Fruit fly (Drosophila melanogaster): ENCODE results near the gene gnu.
A peak's percentile ranks its signal among the peaks of the same experiment; 100 is the strongest.

The gnu gene

dm6 chr3L:14784949-14785408, 18.2 kb downstream of the gnu start (continued):
- peak; percentile 90 for TF ChIP-seq crc (GFP tag; optimal IDR thresholded peaks at IDR 0.05)
- TF ChIP-seq CG6791 (GFP tag; IDR thresholded peaks at IDR 0.05; ENCODE audit: partially characterized antibody): no peak
- peak; percentile 89 for TF ChIP-seq CG32772 (GFP tag; IDR thresholded peaks at IDR 0.05)
- no peak for TF ChIP-seq Hr39 (optimal IDR thresholded peaks at IDR 0.05)
- TF ChIP-seq sim (GFP tag; IDR thresholded peaks at IDR 0.05): peak; percentile 54; the same call in 1 of the 2 replicates
- no peak for TF ChIP-seq Dll (GFP tag; IDR thresholded peaks at IDR 0.05; ENCODE audit: partially characterized antibody)
- TF ChIP-seq CG7987 (GFP tag; optimal IDR thresholded peaks at IDR 0.05): peak; percentile 88
- peak; percentile 91 for TF ChIP-seq NC2α (GFP tag; optimal IDR thresholded peaks at IDR 0.05)
- TF ChIP-seq cato (GFP tag; optimal IDR thresholded peaks at IDR 0.05; ENCODE audit: borderline replicate concordance): peak; percentile 94
- peak; percentile 78 for TF ChIP-seq ssp (GFP tag; IDR thresholded peaks at IDR 0.05)
- no peak for TF ChIP-seq CG16813 (GFP tag; IDR thresholded peaks at IDR 0.05; ENCODE audit: partially characterized antibody)
- TF ChIP-seq CG12659 (GFP tag; optimal IDR thresholded peaks at IDR 0.05): peak; percentile 99
- peak; percentile 99 for TF ChIP-seq Med (GFP tag)
- TF ChIP-seq Dfd (GFP tag; optimal IDR thresholded peaks at IDR 0.05): no peak
- TF ChIP-seq maf-S (GFP tag; optimal IDR thresholded peaks at IDR 0.05): peak; percentile 89
- TF ChIP-seq CG1603 (tag; optimal IDR thresholded peaks at IDR 0.05): peak; percentile 85
- TF ChIP-seq CG42726 (GFP tag; IDR thresholded peaks at IDR 0.05; ENCODE audit: partially characterized antibody): no peak
- TF ChIP-seq aop (GFP tag; IDR thresholded peaks at IDR 0.05): peak; percentile 59; the same call in 1 of the 2 replicates
- TF ChIP-seq Chrac-16 (GFP tag; optimal IDR thresholded peaks at IDR 0.05): peak; percentile 96
- TF ChIP-seq CG31441 (GFP tag; IDR thresholded peaks at IDR 0.05): peak; percentile 99
- peak; percentile 93 for TF ChIP-seq CG12942 (GFP tag; optimal IDR thresholded peaks at IDR 0.05)
- peak; percentile 93 for TF ChIP-seq CG4854 (GFP tag; optimal IDR thresholded peaks at IDR 0.05)
- peak; percentile 92 for TF ChIP-seq CG8359 (GFP tag; optimal IDR thresholded peaks at IDR 0.05; ENCODE audit: borderline replicate concordance)
- peak; percentile 81 for TF ChIP-seq CG11560 (tag; IDR thresholded peaks at IDR 0.05)
- peak; percentile 91 for TF ChIP-seq CG3407 (GFP tag; optimal IDR thresholded peaks at IDR 0.05)
- peak; percentile 92 for TF ChIP-seq kah (GFP tag; optimal IDR thresholded peaks at IDR 0.05)
- peak; percentile 98 for TF ChIP-seq gem (tag; optimal IDR thresholded peaks at IDR 0.05)
- TF ChIP-seq CG18599 (GFP tag; optimal IDR thresholded peaks at IDR 0.05): peak; percentile 96
- TF ChIP-seq CG4820 (GFP tag; optimal IDR thresholded peaks at IDR 0.05): peak; percentile 96
- TF ChIP-seq CG2199 (GFP tag; IDR thresholded peaks at IDR 0.05): peak; percentile 78; the same call in 2 of the 3 replicates
- peak; percentile 95 for TF ChIP-seq fd3F (GFP tag; optimal IDR thresholded peaks at IDR 0.05)
- TF ChIP-seq hth (optimal IDR thresholded peaks at IDR 0.05): no peak
- peak; percentile 72 for TF ChIP-seq Hey (tag; optimal IDR thresholded peaks at IDR 0.05)
- TF ChIP-seq Nf-YC (tag; optimal IDR thresholded peaks at IDR 0.05): peak; percentile 92
- TF ChIP-seq sr (GFP tag; IDR thresholded peaks at IDR 0.05): peak; percentile 25; the same call in 1 of the 3 replicates
- TF ChIP-seq MBD-R2 (GFP tag; IDR thresholded peaks at IDR 0.05): peak; percentile 70
- TF ChIP-seq Scr (GFP tag; IDR thresholded peaks at IDR 0.05; ENCODE audit: partially characterized antibody): no peak
- peak; percentile 67; the same call in 1 of the 2 replicates for TF ChIP-seq bowl (GFP tag; IDR thresholded peaks at IDR 0.05)
- TF ChIP-seq CG9876 (GFP tag; optimal IDR thresholded peaks at IDR 0.05): peak; percentile 77
- TF ChIP-seq CG4360 (GFP tag; IDR thresholded peaks at IDR 0.05): peak; percentile 35; the same call in 1 of the 2 replicates
- TF ChIP-seq CG5953 (GFP tag; IDR thresholded peaks at IDR 0.05): no peak; the same call in 1 of the 2 replicates
- TF ChIP-seq crp (GFP tag; optimal IDR thresholded peaks at IDR 0.05): peak in 1 of 2 experiments; percentile 49
- peak; percentile 87 for TF ChIP-seq CG14441 (GFP tag; IDR thresholded peaks at IDR 0.05)
- TF ChIP-seq NfI (GFP tag; optimal IDR thresholded peaks at IDR 0.05): peak; percentile 97
- TF ChIP-seq danr (GFP tag; IDR thresholded peaks at IDR 0.05): peak; percentile 85
- peak; percentile 89 for TF ChIP-seq chm (GFP tag; IDR thresholded peaks at IDR 0.05)
- TF ChIP-seq Oli (tag; optimal IDR thresholded peaks at IDR 0.05): peak; percentile 99
- TF ChIP-seq Dip3 (GFP tag; optimal IDR thresholded peaks at IDR 0.05): peak; percentile 90
- no peak for TF ChIP-seq Trl (optimal IDR thresholded peaks at IDR 0.05)
- peak; percentile 88 for TF ChIP-seq Trl (GFP tag; optimal IDR thresholded peaks at IDR 0.05)
- TF ChIP-seq Sin3A (optimal IDR thresholded peaks at IDR 0.05): no peak

All from whole organism, embryonic.